Worm (Caenorhabditis elegans) whole organism, L3 larva: ENCODE results near the gene K07C5.9.
A peak's percentile ranks its signal among the peaks of the same experiment; 100 is the strongest.

ENCODE experiments used
- R02D3.7 ChIP-seq: fragments of 150-350 bp; optimal IDR thresholded peaks from 2 replicates; lab custom pipeline; 2014; ENCODE audit warnings: missing biosample characterization, missing genetic modification characterization
- ZK546.5 ChIP-seq: sonication (generic microtip); optimal IDR thresholded peaks from 2 replicates; lab custom pipeline; 2017; ENCODE audit warnings: missing biosample characterization, missing genetic modification characterization
- ama-1 ChIP-seq: fragments of 150-350 bp; optimal IDR thresholded peaks from 2 replicates; lab custom pipeline; 2018
- ceh-16 ChIP-seq: sonication (generic microtip); optimal IDR thresholded peaks from 2 replicates; lab custom pipeline; 2017; ENCODE audit warnings: missing biosample characterization, missing genetic modification characterization
- ceh-28 ChIP-seq: fragments of 150-350 bp; optimal IDR thresholded peaks from 2 replicates; lab custom pipeline; 2014; ENCODE audit warnings: missing biosample characterization, missing genetic modification reagents, missing genetic modification characterization
- ceh-82 ChIP-seq: fragments of 150-350 bp; optimal IDR thresholded peaks from 2 replicates; lab custom pipeline; 2014; ENCODE audit warnings: missing biosample characterization, missing genetic modification characterization
- egl-5 ChIP-seq: fragments of 150-350 bp; optimal IDR thresholded peaks from 2 replicates; lab custom pipeline; 2017; ENCODE audit warnings: missing biosample characterization, missing genetic modification reagents, missing genetic modification characterization, inconsistent platforms
- elt-2 ChIP-seq: sonication (generic microtip); optimal IDR thresholded peaks from 2 replicates; lab custom pipeline; 2016; ENCODE audit warnings: missing genetic modification reagents, mild to moderate bottlenecking, missing genetic modification characterization, missing compliant biosample characterization
- elt-3 ChIP-seq, 3 experiments: fragments of 150-350 bp in 1 of 3; sonication (generic microtip) in 2 of 3; optimal IDR thresholded peaks; 2 replicates in 2 of 3; 4 replicates in 1 of 3; lab custom pipeline; 2014 to 2017; ENCODE audit warnings: missing biosample characterization in 3 of 3, missing genetic modification characterization in 3 of 3
- fkh-10 ChIP-seq: sonication (generic microtip); optimal IDR thresholded peaks from 2 replicates; lab custom pipeline; 2017; ENCODE audit warnings: missing biosample characterization, missing genetic modification reagents, missing genetic modification characterization
- fkh-2 ChIP-seq: fragments of 150-350 bp; optimal IDR thresholded peaks from 2 replicates; lab custom pipeline; 2014; ENCODE audit warnings: missing biosample characterization, missing genetic modification reagents, missing genetic modification characterization
- fos-1 ChIP-seq: fragments of 150-350 bp; optimal IDR thresholded peaks from 2 replicates; lab custom pipeline; 2014; ENCODE audit warnings: missing biosample characterization, missing genetic modification characterization
- hmg-11 ChIP-seq: sonication (generic microtip); optimal IDR thresholded peaks from 2 replicates; lab custom pipeline; 2016; ENCODE audit warnings: missing genetic modification characterization, missing compliant biosample characterization
- jun-1 ChIP-seq: fragments of 150-350 bp; optimal IDR thresholded peaks from 2 replicates; lab custom pipeline; 2014; ENCODE audit warnings: missing biosample characterization, missing genetic modification reagents, missing genetic modification characterization
- lin-15B ChIP-seq: fragments of 150-350 bp; optimal IDR thresholded peaks from 2 replicates; lab custom pipeline; 2014; ENCODE audit warnings: missing biosample characterization, missing genetic modification characterization
- lin-39 ChIP-seq: fragments of 150-350 bp; optimal IDR thresholded peaks from 2 replicates; lab custom pipeline; 2018; ENCODE audit warnings: missing biosample characterization, missing genetic modification reagents, missing genetic modification characterization
- lsy-12 ChIP-seq: sonication (generic microtip); optimal IDR thresholded peaks from 2 replicates; lab custom pipeline; 2016; ENCODE audit warnings: mild to moderate bottlenecking, missing genetic modification characterization, missing compliant biosample characterization
- mdl-1 ChIP-seq: fragments of 150-350 bp; optimal IDR thresholded peaks from 2 replicates; lab custom pipeline; 2014; ENCODE audit warnings: missing biosample characterization, missing genetic modification characterization
- mml-1 ChIP-seq: fragments of 150-350 bp; sonication (generic microtip); optimal IDR thresholded peaks from 3 replicates; lab custom pipeline; 2014; ENCODE audit warnings: missing biosample characterization, missing genetic modification characterization
- nfya-1 ChIP-seq: sonication (generic microtip); optimal IDR thresholded peaks from 2 replicates; lab custom pipeline; 2017; ENCODE audit warnings: missing genetic modification characterization, mild to moderate bottlenecking, missing compliant biosample characterization, antibody characterized with exemption, moderate library complexity; ENCODE audit not compliant: insufficient read depth
- nhr-23 ChIP-seq: fragments of 150-350 bp; optimal IDR thresholded peaks from 2 replicates; lab custom pipeline; 2014; ENCODE audit warnings: missing biosample characterization, missing genetic modification reagents, missing genetic modification characterization
- nhr-237 ChIP-seq: fragments of 150-350 bp; optimal IDR thresholded peaks from 2 replicates; lab custom pipeline; 2014; ENCODE audit warnings: missing biosample characterization, missing genetic modification characterization
- nhr-25 ChIP-seq: sonication (generic microtip); optimal IDR thresholded peaks from 2 replicates; lab custom pipeline; 2017; ENCODE audit warnings: missing biosample characterization, missing genetic modification characterization
- nhr-28 ChIP-seq: fragments of 150-350 bp; optimal IDR thresholded peaks from 2 replicates; lab custom pipeline; 2014; ENCODE audit warnings: missing biosample characterization, missing genetic modification characterization
- nhr-43 ChIP-seq: sonication (generic microtip); optimal IDR thresholded peaks from 2 replicates; lab custom pipeline; 2016; ENCODE audit warnings: mild to moderate bottlenecking, missing genetic modification characterization, missing compliant biosample characterization; ENCODE audit not compliant: poor library complexity, severe bottlenecking
- nhr-67 ChIP-seq: fragments of 150-350 bp; optimal IDR thresholded peaks from 2 replicates; lab custom pipeline; 2014; ENCODE audit warnings: missing biosample characterization, missing genetic modification characterization
- nhr-77 ChIP-seq: fragments of 150-350 bp; optimal IDR thresholded peaks from 2 replicates; lab custom pipeline; 2014; ENCODE audit warnings: missing biosample characterization, missing genetic modification characterization
- pha-4 ChIP-seq: fragments of 150-350 bp; optimal IDR thresholded peaks from 2 replicates; lab custom pipeline; 2014; ENCODE audit warnings: missing biosample characterization, missing genetic modification reagents, missing genetic modification characterization
- pqm-1 ChIP-seq: fragments of 150-350 bp; optimal IDR thresholded peaks from 2 replicates; lab custom pipeline; 2017; ENCODE audit warnings: missing biosample characterization, missing genetic modification characterization, inconsistent platforms
- sea-2 ChIP-seq: fragments of 150-350 bp; sonication (generic microtip); optimal IDR thresholded peaks from 4 replicates; lab custom pipeline; 2014; ENCODE audit warnings: missing biosample characterization, missing genetic modification reagents, missing genetic modification characterization
- skn-1 ChIP-seq: fragments of 150-350 bp; optimal IDR thresholded peaks from 2 replicates; lab custom pipeline; 2014; ENCODE audit warnings: missing biosample characterization, missing genetic modification characterization
- snpc-4 ChIP-seq: fragments of 150-350 bp; optimal IDR thresholded peaks from 2 replicates; lab custom pipeline; 2014; ENCODE audit warnings: missing biosample characterization, missing genetic modification characterization
- tbx-2 ChIP-seq: sonication (generic microtip); optimal IDR thresholded peaks from 2 replicates; lab custom pipeline; 2016; ENCODE audit warnings: mild to moderate bottlenecking, missing genetic modification characterization, missing compliant biosample characterization
- unc-39 ChIP-seq: sonication (generic microtip); optimal IDR thresholded peaks from 4 replicates; lab custom pipeline; 2017; ENCODE audit warnings: missing biosample characterization, missing genetic modification characterization
- unc-62 ChIP-seq: fragments of 150-350 bp; sonication (generic microtip); optimal IDR thresholded peaks from 4 replicates; lab custom pipeline; 2014; ENCODE audit warnings: missing biosample characterization, missing genetic modification reagents, missing genetic modification characterization
- zag-1 ChIP-seq: fragments of 150-350 bp; optimal IDR thresholded peaks from 2 replicates; lab custom pipeline; 2014; ENCODE audit warnings: missing biosample characterization, missing genetic modification characterization
- ztf-11 ChIP-seq: fragments of 150-350 bp; optimal IDR thresholded peaks from 2 replicates; lab custom pipeline; 2014; ENCODE audit warnings: missing biosample characterization, missing genetic modification characterization
- ztf-4 ChIP-seq: fragments of 150-350 bp; optimal IDR thresholded peaks from 2 replicates; lab custom pipeline; 2014; ENCODE audit warnings: missing biosample characterization, missing genetic modification characterization

Gene K07C5.9

DNA sequence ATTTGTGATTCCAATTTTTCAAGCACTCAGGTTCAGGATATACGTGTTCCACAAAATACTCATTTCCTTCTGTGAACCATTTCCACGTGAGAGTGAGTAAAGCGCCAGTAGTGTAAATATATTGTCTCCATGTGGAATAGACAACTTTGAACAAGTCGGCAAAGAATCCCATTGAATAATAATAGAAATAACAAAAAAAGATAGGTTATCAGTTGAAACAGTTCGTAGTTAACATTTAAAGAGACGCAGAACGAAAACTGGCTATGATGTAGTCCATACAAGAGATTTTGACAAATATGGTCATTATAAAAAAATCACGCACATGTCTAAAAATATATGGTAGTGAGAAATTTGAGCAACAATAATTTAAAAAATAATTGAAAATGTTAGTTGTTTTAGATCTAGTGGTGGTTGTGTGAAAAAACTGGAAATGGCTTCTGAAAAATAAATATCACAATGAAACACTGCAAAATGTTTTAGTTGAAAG lies 7.6 kb upstream of the K07C5.9 start, which contains the start of gene ceeh-2:
ceeh-2 (minus strand) TSS at position 437 of the 487 bp plus-strand sequence.
- TF ChIP-seq ztf-11 (tag; lab: Kevin White, UChicago) (no peak), pqm-1 (tag; lab: Kevin White, UChicago) (peak; percentile 20), elt-2 (peak; percentile 53), lsy-12 (tag; lab: Kevin White, UChicago) (no peak)

ce11 chrV:10355773-10356335 lies 5.9 kb upstream of the K07C5.9 start, which contains the start of gene sluh-7:
sluh-7 (minus strand) TSS chrV:10355823.
- TF ChIP-seq lin-15B (tag; lab: Kevin White, UChicago): peak; percentile 90
- peak; percentile 5 for TF ChIP-seq ceh-28
- peak; percentile 54 for TF ChIP-seq lsy-12 (tag; lab: Kevin White, UChicago)
- TF ChIP-seq snpc-4: peak; percentile 81
- TF ChIP-seq hmg-11 (tag; lab: Kevin White, UChicago): peak; percentile 51
- TF ChIP-seq nhr-23 (tag; lab: Kevin White, UChicago): peak; percentile 80
- TF ChIP-seq lin-39: no peak
- peak; percentile 24 for TF ChIP-seq R02D3.7
- TF ChIP-seq unc-62 (GFP tag; lab: Kevin White, UChicago): no peak
- TF ChIP-seq nfya-1 (tag; lab: Kevin White, UChicago): peak; percentile 80
- TF ChIP-seq ztf-11 (tag; lab: Kevin White, UChicago): no peak
- TF ChIP-seq nhr-43 (tag; lab: Kevin White, UChicago): peak; percentile 92
- no peak for TF ChIP-seq jun-1
- TF ChIP-seq skn-1: no peak
- TF ChIP-seq mml-1 (tag; lab: Kevin White, UChicago): no peak
- TF ChIP-seq ceh-16 (tag; lab: Kevin White, UChicago): no peak
- TF ChIP-seq tbx-2: peak; percentile 36
- no peak for TF ChIP-seq ama-1 (lab: Kevin White, UChicago)
- TF ChIP-seq elt-2: peak; percentile 28
- TF ChIP-seq nhr-77: no peak
- no peak for TF ChIP-seq ceh-82 (tag; lab: Kevin White, UChicago)
- peak; percentile 57 for TF ChIP-seq nhr-25 (tag; lab: Kevin White, UChicago)
- no peak for TF ChIP-seq nhr-237 (tag; lab: Kevin White, UChicago)
- TF ChIP-seq ztf-4 (tag; lab: Kevin White, UChicago): no peak
- TF ChIP-seq pha-4 (tag; lab: Kevin White, UChicago): peak; percentile 92

DNA sequence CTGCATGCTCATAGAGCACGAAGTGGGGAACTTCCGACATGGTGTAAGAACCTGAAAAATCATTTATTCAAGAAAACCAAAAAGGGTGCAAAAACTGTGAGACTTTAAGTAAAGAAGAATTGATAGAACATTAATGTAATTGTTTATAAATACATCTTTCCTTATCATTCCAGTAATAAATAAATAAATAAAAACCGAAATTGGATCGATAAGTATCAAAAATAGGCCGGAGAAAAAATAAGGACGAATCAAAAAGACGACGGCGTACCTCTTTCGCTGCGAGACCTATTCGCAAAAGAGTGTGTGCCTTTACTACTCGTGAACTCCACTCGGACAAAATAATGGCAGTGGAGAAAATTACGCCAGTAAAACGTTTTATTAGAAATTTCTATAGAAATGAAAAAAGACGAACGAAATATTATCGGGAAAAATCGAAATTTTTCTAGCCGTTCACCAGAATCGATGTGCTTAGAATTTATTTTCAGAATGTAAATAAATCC lies 3.0 kb upstream of the K07C5.9 start, which contains the start of gene nol-56:
nol-56 (minus strand) TSS at position 51 of the 500 bp plus-strand sequence.
- TF ChIP-seq lsy-12 (tag; lab: Kevin White, UChicago) (peak; percentile 66), mdl-1 (tag; lab: Kevin White, UChicago) (no peak), nhr-25 (tag; lab: Kevin White, UChicago) (peak; percentile 70), jun-1 (peak; percentile 16), pqm-1 (tag; lab: Kevin White, UChicago) (peak; percentile 34), ceh-28 (peak; percentile 61), elt-3 (tag; optimal IDR thresholded peaks at IDR 0.05; lab: Kevin White, UChicago) (no peak), lin-39 (peak; percentile 86), nhr-23 (tag; lab: Kevin White, UChicago) (peak; percentile 93), sea-2 (GFP tag; lab: Kevin White, UChicago) (no peak), unc-62 (GFP tag; lab: Kevin White, UChicago) (no peak), nhr-28 (tag; lab: Kevin White, UChicago) (no peak), hmg-11 (tag; lab: Kevin White, UChicago) (peak; percentile 80), lin-15B (tag; lab: Kevin White, UChicago) (peak; percentile 93), zag-1 (tag; lab: Kevin White, UChicago) (no peak), fos-1 (no peak), nhr-67 (tag; lab: Kevin White, UChicago) (no peak), elt-2 (peak; percentile 58), ztf-11 (tag; lab: Kevin White, UChicago) (no peak), nhr-237 (tag; lab: Kevin White, UChicago) (no peak), ztf-4 (tag; lab: Kevin White, UChicago) (peak; percentile 5), R02D3.7 (peak; percentile 4), nfya-1 (tag; lab: Kevin White, UChicago) (peak; percentile 90), ama-1 (lab: Kevin White, UChicago) (peak; percentile 37), pha-4 (tag; lab: Kevin White, UChicago) (peak; percentile 93), nhr-43 (tag; lab: Kevin White, UChicago) (peak; percentile 77), snpc-4 (peak; percentile 80), ZK546.5 (tag; lab: Kevin White, UChicago) (no peak), unc-39 (tag; lab: Kevin White, UChicago) (no peak), egl-5 (tag; lab: Kevin White, UChicago) (peak; percentile 81), fkh-10 (GFP tag; lab: Kevin White, UChicago) (peak; percentile 43), fkh-2 (tag; lab: Kevin White, UChicago) (no peak), skn-1 (peak; percentile 14)
